Fruit fly (Drosophila melanogaster) whole organism, wandering third instar larva: ENCODE data around the gene Mcm5.

ENCODE experiments used
- Abd-B ChIP-seq: fragments of >200 bp; optimal IDR thresholded peaks from 2 replicates; lab custom pipeline; 2017; ENCODE audit warnings: missing biosample characterization, missing genetic modification characterization
- CG32264 ChIP-seq: fragments of 200-800 bp; sonication (Bioruptor generic); optimal IDR thresholded peaks from 2 replicates; lab custom pipeline; 2016; ENCODE audit warnings: missing biosample characterization, missing genetic modification characterization
- CG9705 ChIP-seq: fragments of 200-800 bp; sonication (Bioruptor generic); optimal IDR thresholded peaks from 2 replicates; lab custom pipeline; 2018; ENCODE audit warnings: missing biosample characterization, mild to moderate bottlenecking, missing genetic modification characterization
- CrebA ChIP-seq: fragments of 200-800 bp; sonication (Bioruptor generic); optimal IDR thresholded peaks from 2 replicates; lab custom pipeline; 2016; ENCODE audit warnings: missing biosample characterization, mild to moderate bottlenecking, missing genetic modification characterization, borderline replicate concordance
- Dfd ChIP-seq: fragments of >200 bp; optimal IDR thresholded peaks from 2 replicates; lab custom pipeline; 2017; ENCODE audit warnings: missing biosample characterization, missing genetic modification characterization
- Dif ChIP-seq: fragments of 200-275, 200-300 bp; sonication (Bioruptor generic); optimal IDR thresholded peaks from 2 replicates; lab custom pipeline; 2018; ENCODE audit warnings: missing biosample characterization, missing genetic modification characterization; ENCODE audit not compliant: partially characterized antibody
- GATAd ChIP-seq: sonication (Bioruptor generic); optimal IDR thresholded peaks from 2 replicates; lab custom pipeline; 2016; ENCODE audit warnings: missing biosample characterization, missing genetic modification characterization
- HLH106 ChIP-seq: fragments of 200-800 bp; optimal IDR thresholded peaks from 3 replicates; lab custom pipeline; 2019; ENCODE audit warnings: missing biosample characterization, mild to moderate bottlenecking, missing genetic modification characterization, moderate library complexity
- Hnf4 ChIP-seq: fragments of 200-800 bp; sonication (Bioruptor generic); optimal IDR thresholded peaks from 2 replicates; lab custom pipeline; 2016; ENCODE audit warnings: missing biosample characterization, mild to moderate bottlenecking, missing genetic modification characterization
- Hr78 ChIP-seq: fragments of >200 bp; optimal IDR thresholded peaks from 2 replicates; lab custom pipeline; 2017; ENCODE audit warnings: missing biosample characterization, missing genetic modification characterization
- Hr83 ChIP-seq: fragments of 200-300 bp; sonication (Bioruptor generic); optimal IDR thresholded peaks from 2 replicates; lab custom pipeline; 2016; ENCODE audit warnings: missing biosample characterization, mild to moderate bottlenecking, missing genetic modification characterization, moderate library complexity; ENCODE audit not compliant: poor library complexity, severe bottlenecking
- Jra ChIP-seq: sonication (Bioruptor generic); optimal IDR thresholded peaks from 2 replicates; lab custom pipeline; 2016; ENCODE audit warnings: missing biosample characterization, missing genetic modification characterization
- Mio ChIP-seq: sonication (Bioruptor generic); optimal IDR thresholded peaks from 2 replicates; lab custom pipeline; 2016; ENCODE audit warnings: missing biosample characterization, missing genetic modification characterization
- Myc ChIP-seq: fragments of >200 bp; optimal IDR thresholded peaks from 2 replicates; lab custom pipeline; 2017
- N ChIP-seq: fragments of >200 bp; optimal IDR thresholded peaks from 2 replicates; lab custom pipeline; 2018; ENCODE audit warnings: missing biosample characterization, missing external identifiers, missing genetic modification characterization
- OdsH ChIP-seq: fragments of 200-800 bp; sonication (Bioruptor generic); optimal IDR thresholded peaks from 2 replicates; lab custom pipeline; 2016; ENCODE audit warnings: missing biosample characterization, mild to moderate bottlenecking, missing genetic modification characterization
- Rel ChIP-seq, 2 experiments: fragments of 200-800 bp; sonication (Bioruptor generic) in 1 of 2; optimal IDR thresholded peaks; 2 replicates in 1 of 2; 3 replicates in 1 of 2; lab custom pipeline; 2016 to 2019; ENCODE audit warnings: mild to moderate bottlenecking in 2 of 2, missing biosample characterization in 2 of 2, missing genetic modification characterization in 2 of 2, moderate library complexity in 1 of 2
- Sp1 ChIP-seq: fragments of 200-800 bp; sonication (Bioruptor generic); optimal IDR thresholded peaks from 3 replicates; lab custom pipeline; 2019; ENCODE audit warnings: missing biosample characterization, mild to moderate bottlenecking, missing genetic modification characterization, moderate library complexity
- Vsx2 ChIP-seq: fragments of 200-300, 225-300 bp; sonication (Bioruptor generic); optimal IDR thresholded peaks from 2 replicates; lab custom pipeline; 2018; ENCODE audit warnings: missing biosample characterization, missing genetic modification characterization; ENCODE audit not compliant: partially characterized antibody
- br ChIP-seq: fragments of 200-800 bp; sonication (Bioruptor generic); optimal IDR thresholded peaks from 2 replicates; lab custom pipeline; 2016; ENCODE audit warnings: missing biosample characterization, missing genetic modification characterization
- brk ChIP-seq: fragments of 200-800 bp; sonication (Bioruptor generic); optimal IDR thresholded peaks from 2 replicates; lab custom pipeline; 2016; ENCODE audit warnings: missing biosample characterization, mild to moderate bottlenecking, missing genetic modification characterization
- dl ChIP-seq, 2 experiments: fragments of 175-275, 200-275 bp in 1 of 2; fragments of 200-275 bp in 1 of 2; sonication (Bioruptor generic); optimal IDR thresholded peaks; lab custom pipeline; 2018; ENCODE audit warnings: mild to moderate bottlenecking in 2 of 2, missing biosample characterization in 2 of 2, missing genetic modification characterization in 2 of 2, moderate library complexity in 2 of 2; ENCODE audit not compliant: partially characterized antibody in 2 of 2, insufficient read depth in 1 of 2
- dmrt93B ChIP-seq: fragments of 200-800 bp; sonication (Bioruptor generic); optimal IDR thresholded peaks from 2 replicates; lab custom pipeline; 2018; ENCODE audit warnings: missing biosample characterization, mild to moderate bottlenecking, missing genetic modification characterization
- dsf ChIP-seq: sonication (Bioruptor generic); optimal IDR thresholded peaks from 2 replicates; lab custom pipeline; 2016; ENCODE audit warnings: missing biosample characterization, missing genetic modification characterization, borderline replicate concordance
- ey ChIP-seq: fragments of 200-800 bp; sonication (Bioruptor generic); optimal IDR thresholded peaks from 2 replicates; lab custom pipeline; 2016; ENCODE audit warnings: missing biosample characterization, missing genetic modification characterization
- foxo ChIP-seq, 2 experiments: fragments of 200-800 bp; sonication (Bioruptor generic); optimal IDR thresholded peaks; 2 replicates in 1 of 2; 3 replicates in 1 of 2; lab custom pipeline; 2016 to 2017; ENCODE audit warnings: missing biosample characterization in 2 of 2, missing genetic modification characterization in 2 of 2
- fru ChIP-seq: fragments of 200-800 bp; sonication (Bioruptor generic); optimal IDR thresholded peaks from 3 replicates; lab custom pipeline; 2016; ENCODE audit warnings: missing biosample characterization, mild to moderate bottlenecking, missing genetic modification characterization
- h ChIP-seq: fragments of 200-800 bp; sonication (Bioruptor generic); optimal IDR thresholded peaks from 3 replicates; lab custom pipeline; 2016; ENCODE audit warnings: missing biosample characterization, mild to moderate bottlenecking, missing genetic modification characterization
- jim ChIP-seq: fragments of 175-275, 200-325 bp; sonication (Bioruptor generic); optimal IDR thresholded peaks from 2 replicates; lab custom pipeline; 2016; ENCODE audit warnings: missing biosample characterization, mild to moderate bottlenecking, missing genetic modification characterization
- lola ChIP-seq: fragments of >200 bp; optimal IDR thresholded peaks from 2 replicates; lab custom pipeline; 2017; ENCODE audit warnings: missing biosample characterization, missing genetic modification characterization
- pan ChIP-seq: fragments of >200 bp; optimal IDR thresholded peaks from 2 replicates; lab custom pipeline; 2017
- psq ChIP-seq: fragments of 200-800 bp; sonication (Bioruptor generic); optimal IDR thresholded peaks from 3 replicates; lab custom pipeline; 2017; ENCODE audit warnings: missing biosample characterization, mild to moderate bottlenecking, missing genetic modification characterization, moderate library complexity
- rgr ChIP-seq: fragments of 200-800 bp; sonication (Bioruptor generic); optimal IDR thresholded peaks from 3 replicates; lab custom pipeline; 2016; ENCODE audit warnings: missing biosample characterization, mild to moderate bottlenecking, missing genetic modification characterization
- sage ChIP-seq: fragments of 200-800 bp; sonication (Bioruptor generic); optimal IDR thresholded peaks from 2 replicates; lab custom pipeline; 2016; ENCODE audit warnings: missing biosample characterization, mild to moderate bottlenecking, missing genetic modification characterization
- sv ChIP-seq: fragments of 200-800 bp; sonication (Bioruptor generic); optimal IDR thresholded peaks from 3 replicates; lab custom pipeline; 2016; ENCODE audit warnings: missing biosample characterization, missing genetic modification characterization
- tai ChIP-seq: sonication (Bioruptor generic); optimal IDR thresholded peaks from 2 replicates; lab custom pipeline; 2016; ENCODE audit warnings: missing biosample characterization, missing genetic modification characterization
- usp ChIP-seq: fragments of >200 bp; optimal IDR thresholded peaks from 2 replicates; lab custom pipeline; 2017; ENCODE audit warnings: missing biosample characterization, missing genetic modification characterization
- woc ChIP-seq: sonication (Bioruptor generic); optimal IDR thresholded peaks from 2 replicates; lab custom pipeline; 2016; ENCODE audit warnings: missing biosample characterization, mild to moderate bottlenecking, missing genetic modification characterization

Gene Mcm5

DNA sequence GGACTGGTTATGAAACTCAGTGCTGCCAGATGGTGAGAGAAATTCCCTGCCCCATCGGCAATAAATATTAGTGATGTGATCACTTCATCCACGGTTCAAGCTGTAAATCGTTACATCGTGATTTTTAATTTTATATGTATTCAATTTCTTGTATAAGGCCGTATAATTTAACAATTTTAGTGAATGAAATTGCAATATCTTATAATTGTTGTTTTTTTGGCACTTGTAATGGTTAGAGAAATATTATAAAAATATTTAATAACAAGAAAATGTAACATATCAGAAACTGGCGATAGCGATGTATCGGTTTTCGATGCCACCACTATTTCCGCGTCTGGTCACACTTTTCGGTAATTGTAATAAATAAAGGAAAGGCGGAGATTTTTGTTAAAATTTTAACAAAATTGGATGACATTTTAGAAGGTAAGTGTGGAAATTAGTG lies 4.2 kb upstream of the Mcm5 start, which contains the start of the genes mRpL37 and Rbp1:
TSS of gene mRpL37 (minus strand) at position 35 of the 442 bp plus-strand sequence.
TSS of gene Rbp1 (plus strand) at position 326 of the 442 bp plus-strand sequence.
- TF ChIP-seq usp (GFP tag; lab: Kevin White, UChicago) (no peak), Dif (GFP tag; lab: Kevin White, UChicago) (no peak), tai (GFP tag; lab: Kevin White, UChicago) (no peak), br (GFP tag; lab: Kevin White, UChicago) (peak; percentile 32), Abd-B (no peak), GATAd (GFP tag; lab: Kevin White, UChicago) (peak; percentile 50), CG32264 (no peak), Jra (GFP tag; lab: Kevin White, UChicago) (peak; percentile 30), CrebA (GFP tag; lab: Kevin White, UChicago) (no peak), Myc (lab: Kevin White, UChicago) (no peak), CG9705 (GFP tag; lab: Kevin White, UChicago) (peak; percentile 73), Sp1 (GFP tag; lab: Kevin White, UChicago) (no peak), Rel (GFP tag; optimal IDR thresholded peaks at IDR 0.05; lab: Kevin White, UChicago) (no peak), Rel (tag; optimal IDR thresholded peaks at IDR 0.05; lab: Kevin White, UChicago) (no peak), ey (peak; percentile 61), Vsx2 (GFP tag; lab: Kevin White, UChicago) (no peak), dl (GFP tag; optimal IDR thresholded peaks at IDR 0.05; lab: Kevin White, UChicago; ENCODE audit: insufficient read depth in 1 of 2, partially characterized antibody in 2 of 2) (no peak), sage (GFP tag; lab: Kevin White, UChicago) (no peak), jim (GFP tag; lab: Kevin White, UChicago) (peak; percentile 22), pan (lab: Kevin White, UChicago) (no peak), foxo (GFP tag; optimal IDR thresholded peaks at IDR 0.05; lab: Kevin White, UChicago) (peak in 1 of 2 experiments; percentile 90), dmrt93B (GFP tag; lab: Kevin White, UChicago) (peak; percentile 82), lola (GFP tag; lab: Kevin White, UChicago) (no peak), fru (GFP tag; lab: Kevin White, UChicago) (no peak), Hr78 (GFP tag; lab: Kevin White, UChicago) (no peak), N (no peak), sv (peak; percentile 55), Hnf4 (peak; percentile 77), Dfd (GFP tag; lab: Kevin White, UChicago) (no peak), rgr (GFP tag; lab: Kevin White, UChicago) (peak; percentile 77), psq (GFP tag; lab: Kevin White, UChicago) (peak; percentile 70), woc (GFP tag; lab: Kevin White, UChicago) (peak; percentile 82), h (GFP tag; lab: Kevin White, UChicago) (peak; percentile 86), OdsH (GFP tag; lab: Kevin White, UChicago) (peak; percentile 67), dsf (GFP tag; lab: Kevin White, UChicago) (peak; percentile 24), Mio (no peak), Hr83 (GFP tag; lab: Kevin White, UChicago) (no peak), HLH106 (tag; lab: Kevin White, UChicago) (peak; percentile 95), brk (GFP tag; lab: Kevin White, UChicago) (no peak)

- TF ChIP-seq Abd-B = no peak
- no peak for TF ChIP-seq Jra (GFP tag; lab: Kevin White, UChicago)
- TF ChIP-seq Vsx2 (GFP tag; lab: Kevin White, UChicago) = no peak
- TF ChIP-seq ey = no peak
- no peak for TF ChIP-seq lola (GFP tag; lab: Kevin White, UChicago)
- TF ChIP-seq rgr (GFP tag; lab: Kevin White, UChicago) = no peak
Observed at dm6 chr3R:10792604-10793003, 4.3 kb downstream of the Mcm5 start, which contains the start of gene CG14687. Gene CG14687, plus strand, starts transcription at chr3R:10792904.
